Worm (Caenorhabditis elegans) whole organism, young adult: ENCODE data around the gene atf-8.

ENCODE experiments used
- B0019.2 ChIP-seq: fragments of 200-800 bp; sonication (Bioruptor generic); conservative IDR thresholded peaks from 2 replicates; pipeline ENCODE4 v1.3.6; 2022; ENCODE audit warnings: missing genetic modification reagents, missing genetic modification characterization, missing compliant biosample characterization
- F23B12.7 ChIP-seq: sonication (generic microtip); optimal IDR thresholded peaks from 2 replicates; lab custom pipeline; 2017; ENCODE audit warnings: missing genetic modification characterization, mild to moderate bottlenecking, missing compliant biosample characterization, antibody characterized with exemption, moderate library complexity; ENCODE audit not compliant: insufficient read depth
- F33H1.4 ChIP-seq: fragments of 200-800 bp; sonication (Bioruptor generic); IDR thresholded peaks from 2 replicates; pipeline ENCODE4 v1.3.6; 2022; ENCODE audit warnings: missing genetic modification reagents, missing genetic modification characterization, missing compliant biosample characterization
- F37B4.10 ChIP-seq: fragments of 200-800 bp; sonication (Bioruptor generic); IDR thresholded peaks from 2 replicates; pipeline ENCODE4 v1.3.6; 2022; ENCODE audit warnings: missing genetic modification characterization, missing compliant biosample characterization
- F57A8.1 ChIP-seq: fragments of 200-800 bp; sonication (Bioruptor generic); optimal IDR thresholded peaks from 2 replicates; lab custom pipeline; 2018; ENCODE audit warnings: mild to moderate bottlenecking, missing genetic modification characterization, moderate library complexity, missing compliant biosample characterization
- F57C9.4 ChIP-seq: sonication (generic microtip); optimal IDR thresholded peaks from 2 replicates; lab custom pipeline; 2017; ENCODE audit warnings: mild to moderate bottlenecking, missing genetic modification characterization, missing compliant biosample characterization
- ZK185.1 ChIP-seq: sonication (generic microtip); optimal IDR thresholded peaks from 2 replicates; lab custom pipeline; 2016; ENCODE audit warnings: mild to moderate bottlenecking, missing genetic modification characterization, missing compliant biosample characterization; ENCODE audit not compliant: poor library complexity, severe bottlenecking
- athp-1 ChIP-seq: sonication (generic microtip); optimal IDR thresholded peaks from 2 replicates; lab custom pipeline; 2017; ENCODE audit warnings: mild to moderate bottlenecking, missing genetic modification characterization, missing compliant biosample characterization
- attf-3 ChIP-seq: fragments of 200-800 bp; sonication (Bioruptor generic); conservative IDR thresholded peaks from 2 replicates; pipeline ENCODE4 v1.3.6; 2022; ENCODE audit warnings: missing genetic modification reagents, missing genetic modification characterization, missing compliant biosample characterization
- attf-6 ChIP-seq: fragments of 200-800 bp; sonication (Bioruptor generic); IDR thresholded peaks from 2 replicates; pipeline ENCODE4 v1.3.6; 2022; ENCODE audit warnings: missing genetic modification reagents, missing genetic modification characterization, missing compliant biosample characterization
- ceh-40 ChIP-seq: fragments of 200-800 bp; sonication (Bioruptor generic); IDR thresholded peaks from 2 replicates; pipeline ENCODE4 v1.3.6; 2022; ENCODE audit warnings: missing genetic modification characterization, missing compliant biosample characterization
- ceh-58 ChIP-seq: fragments of 200-800 bp; sonication (Bioruptor generic); IDR thresholded peaks from 2 replicates; pipeline ENCODE4 v1.3.6; 2022; ENCODE audit warnings: missing genetic modification characterization, missing compliant biosample characterization
- dox-1 ChIP-seq: fragments of 200-800 bp; sonication (Bioruptor generic); IDR thresholded peaks from 2 replicates; pipeline ENCODE4 v1.3.6; 2022; ENCODE audit warnings: missing genetic modification reagents, missing genetic modification characterization, missing compliant biosample characterization
- dpff-1 ChIP-seq: sonication (generic microtip); optimal IDR thresholded peaks from 2 replicates; lab custom pipeline; 2017; ENCODE audit warnings: mild to moderate bottlenecking, missing genetic modification characterization, missing compliant biosample characterization
- ets-4 ChIP-seq: fragments of 200-800 bp; sonication (Bioruptor generic); optimal IDR thresholded peaks from 2 replicates; lab custom pipeline; 2018; ENCODE audit warnings: mild to moderate bottlenecking, missing genetic modification characterization, missing compliant biosample characterization
- gei-17 ChIP-seq: fragments of 200-800 bp; sonication (Bioruptor generic); optimal IDR thresholded peaks from 2 replicates; lab custom pipeline; 2018; ENCODE audit warnings: mild to moderate bottlenecking, missing genetic modification characterization, missing compliant biosample characterization
- hlh-12 ChIP-seq: sonication (generic microtip); optimal IDR thresholded peaks from 2 replicates; lab custom pipeline; 2016; ENCODE audit warnings: missing genetic modification characterization, missing compliant biosample characterization
- hmg-1.2 ChIP-seq: fragments of 200-800 bp; sonication (Bioruptor generic); IDR thresholded peaks from 2 replicates; pipeline ENCODE4 v1.3.6; 2022; ENCODE audit warnings: missing genetic modification reagents, missing genetic modification characterization, missing compliant biosample characterization
- hmg-20 ChIP-seq: fragments of 200-800 bp; sonication (Bioruptor generic); IDR thresholded peaks from 2 replicates; pipeline ENCODE4 v1.3.6; 2022; ENCODE audit warnings: missing genetic modification reagents, missing genetic modification characterization, missing compliant biosample characterization
- lin-40 ChIP-seq: sonication (generic microtip); optimal IDR thresholded peaks from 2 replicates; lab custom pipeline; 2016; ENCODE audit warnings: missing genetic modification characterization, mild to moderate bottlenecking, missing compliant biosample characterization, missing genotype, missing genetic modification reagents
- lsy-27 ChIP-seq: sonication (generic microtip); optimal IDR thresholded peaks from 2 replicates; lab custom pipeline; 2017; ENCODE audit warnings: missing genetic modification characterization, mild to moderate bottlenecking, missing compliant biosample characterization, antibody characterized with exemption, missing genotype, borderline replicate concordance; ENCODE audit not compliant: insufficient read depth
- madf-3 ChIP-seq: fragments of 200-800 bp; sonication (Bioruptor generic); IDR thresholded peaks from 2 replicates; pipeline ENCODE4 v1.3.6; 2022; ENCODE audit warnings: missing genetic modification reagents, missing genetic modification characterization, missing compliant biosample characterization
- mes-4 ChIP-seq: sonication (generic microtip); optimal IDR thresholded peaks from 2 replicates; lab custom pipeline; 2016; ENCODE audit warnings: missing genotype, missing genetic modification characterization, missing compliant biosample characterization
- nhr-120 ChIP-seq: fragments of 200-800 bp; sonication (Bioruptor generic); IDR thresholded peaks from 2 replicates; pipeline ENCODE4 v1.3.6; 2022; ENCODE audit warnings: missing genetic modification characterization, missing compliant biosample characterization
- nhr-27 ChIP-seq: fragments of 200-800 bp; sonication (Bioruptor generic); optimal IDR thresholded peaks from 2 replicates; lab custom pipeline; 2018; ENCODE audit warnings: mild to moderate bottlenecking, missing genetic modification characterization, moderate library complexity, missing compliant biosample characterization
- pha-4 ChIP-seq: fragments of 150-350 bp; sonication (generic microtip); optimal IDR thresholded peaks from 2 replicates; lab custom pipeline; 2014; ENCODE audit warnings: missing biosample characterization, missing genetic modification reagents, missing genetic modification characterization
- rcor-1 ChIP-seq: fragments of 200-800 bp; sonication (Bioruptor generic); IDR thresholded peaks from 2 replicates; pipeline ENCODE4 v1.3.6; 2022; ENCODE audit warnings: missing genetic modification reagents, missing genetic modification characterization, missing compliant biosample characterization
- rec-8 ChIP-seq, 2 experiments: sonication (generic microtip); optimal IDR thresholded peaks; 2 replicates each; lab custom pipeline; 2016; ENCODE audit warnings: mild to moderate bottlenecking in 2 of 2, missing genetic modification characterization in 2 of 2, missing genetic modification reagents in 2 of 2, missing genotype in 2 of 2, missing biosample characterization in 1 of 2, missing compliant biosample characterization in 1 of 2, moderate library complexity in 1 of 2
- sdz-38 ChIP-seq: sonication (generic microtip); optimal IDR thresholded peaks from 2 replicates; lab custom pipeline; 2016; ENCODE audit warnings: missing genotype, missing genetic modification characterization, missing compliant biosample characterization
- sea-2 ChIP-seq: fragments of 200-800 bp; sonication (Bioruptor generic); IDR thresholded peaks from 2 replicates; pipeline ENCODE4 v1.3.6; 2022; ENCODE audit warnings: missing genetic modification characterization, missing compliant biosample characterization
- tbp1 ChIP-seq: fragments of 200-800 bp; sonication (Bioruptor generic); optimal IDR thresholded peaks from 2 replicates; lab custom pipeline; 2018; ENCODE audit warnings: mild to moderate bottlenecking, missing genetic modification characterization, missing compliant biosample characterization
- tbx-9 ChIP-seq: sonication (generic microtip); optimal IDR thresholded peaks from 2 replicates; lab custom pipeline; 2016; ENCODE audit warnings: borderline replicate concordance, missing genetic modification characterization, inconsistent platforms, missing compliant biosample characterization
- unc-62 ChIP-seq: fragments of 150-350 bp; optimal IDR thresholded peaks from 2 replicates; lab custom pipeline; 2014; ENCODE audit warnings: missing biosample characterization, missing genetic modification reagents, missing genetic modification characterization
- ztf-18 ChIP-seq: sonication (generic microtip); optimal IDR thresholded peaks from 2 replicates; lab custom pipeline; 2016; ENCODE audit warnings: missing genotype, mild to moderate bottlenecking, missing genetic modification characterization, missing compliant biosample characterization
- ztf-25 ChIP-seq: fragments of 200-800 bp; sonication (Bioruptor generic); IDR thresholded peaks from 2 replicates; pipeline ENCODE4 v1.3.6; 2022; ENCODE audit warnings: missing genetic modification reagents, missing genetic modification characterization, missing compliant biosample characterization
- ztf-26 ChIP-seq: sonication (generic microtip); optimal IDR thresholded peaks from 2 replicates; lab custom pipeline; 2017; ENCODE audit warnings: missing genetic modification characterization, missing compliant biosample characterization

Gene atf-8

DNA sequence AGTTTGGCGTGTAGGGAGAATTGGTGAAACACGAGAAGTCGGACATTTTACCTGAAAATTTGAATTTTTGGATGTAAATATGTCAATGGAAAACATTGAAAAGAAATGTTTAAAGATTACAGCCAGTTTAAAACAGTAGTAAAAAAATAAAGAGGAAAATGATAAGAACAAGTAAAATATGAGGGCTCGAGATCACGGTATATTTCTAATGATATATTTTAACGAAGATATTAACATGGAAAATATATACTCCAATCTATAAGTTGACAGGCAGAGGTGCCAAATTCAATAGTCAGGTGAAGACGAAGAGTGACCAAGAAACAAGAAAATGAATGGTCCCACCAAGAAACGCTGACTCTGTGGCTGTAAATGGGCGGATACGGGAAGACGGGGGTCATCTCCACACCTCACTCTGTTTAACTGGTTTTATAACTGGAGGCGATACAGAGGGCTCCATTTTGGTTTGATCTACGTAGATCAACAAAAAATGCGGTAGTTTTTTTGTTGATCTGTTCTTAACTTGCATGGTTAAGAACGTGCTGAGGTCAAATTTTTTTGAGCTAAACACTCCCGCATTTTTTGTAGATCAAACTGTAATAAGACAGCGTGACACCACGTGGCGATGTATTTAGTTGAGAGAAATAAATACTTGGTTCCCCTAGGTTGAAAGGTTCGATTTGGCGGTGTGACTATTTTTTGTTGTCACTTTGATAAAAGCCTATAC lies 14.9 kb downstream of the atf-8 start, which contains the start of gene ceh-49 (continued):
- TF ChIP-seq gei-17 (GFP tag; lab: Kevin White, UChicago): no peak

DNA sequence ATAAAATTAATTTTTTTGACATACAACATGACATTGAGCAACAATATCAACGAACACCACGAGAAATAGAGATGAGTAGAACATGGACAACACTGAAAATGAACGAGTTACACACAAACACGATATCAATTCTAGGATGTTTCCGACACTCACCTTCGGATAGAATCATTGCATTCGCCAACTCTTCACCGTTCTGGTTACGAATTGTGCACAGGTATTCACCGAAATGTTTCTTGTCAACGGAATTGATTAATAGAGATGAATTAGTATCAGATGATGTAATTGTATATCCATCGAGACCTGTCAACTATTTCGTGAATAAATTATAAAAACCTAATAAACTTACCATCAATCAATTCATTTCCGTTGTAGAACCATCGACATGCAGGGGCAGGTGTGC lies 16.3 kb downstream of the atf-8 start:
- TF ChIP-seq dpff-1 (tag; lab: Kevin White, UChicago) (no peak), lsy-27 (tag; lab: Kevin White, UChicago) (no peak), ceh-58 (GFP tag; lab: Robert Waterston, UW) (no peak), rcor-1 (no peak), madf-3 (GFP tag; lab: Robert Waterston, UW) (no peak), dox-1 (GFP tag; lab: Robert Waterston, UW) (no peak)

- no peak for TF ChIP-seq F57C9.4 (tag; lab: Kevin White, UChicago)
- TF ChIP-seq ceh-40: no peak
- no peak for TF ChIP-seq F23B12.7
- no peak for TF ChIP-seq ets-4 (GFP tag; lab: Kevin White, UChicago)
- TF ChIP-seq sea-2 (GFP tag; lab: Robert Waterston, UW): no peak
- no peak for TF ChIP-seq F57A8.1
- no peak for TF ChIP-seq tbp1 (GFP tag; lab: Kevin White, UChicago)
- TF ChIP-seq attf-6 (GFP tag; lab: Robert Waterston, UW): no peak
- no peak for TF ChIP-seq sdz-38
- no peak for TF ChIP-seq ZK185.1 (tag; lab: Kevin White, UChicago)
- no peak for TF ChIP-seq nhr-120
- TF ChIP-seq unc-62 (GFP tag; lab: Kevin White, UChicago): no peak
- TF ChIP-seq athp-1 (tag; lab: Kevin White, UChicago): no peak
- TF ChIP-seq hmg-20: no peak
- no peak for TF ChIP-seq rec-8 (tag; optimal IDR thresholded peaks at IDR 0.05; lab: Kevin White, UChicago)
- no peak for TF ChIP-seq tbx-9 (tag; lab: Kevin White, UChicago)
- TF ChIP-seq ztf-25 (GFP tag; lab: Robert Waterston, UW): no peak
- no peak for TF ChIP-seq ztf-18 (tag; lab: Kevin White, UChicago)
- TF ChIP-seq B0019.2 (GFP tag; lab: Robert Waterston, UW): no peak
Observed at ce11 chrV:6128355-6128754, 22.9 kb downstream of the atf-8 start.

- TF ChIP-seq F33H1.4 (no peak), F37B4.10 (GFP tag; lab: Robert Waterston, UW) (no peak), tbx-9 (tag; lab: Kevin White, UChicago) (no peak), mes-4 (tag; lab: Kevin White, UChicago) (no peak), ztf-26 (tag; lab: Kevin White, UChicago) (no peak), pha-4 (tag; lab: Kevin White, UChicago) (no peak), lin-40 (tag; lab: Kevin White, UChicago) (no peak), ceh-40 (no peak), hmg-1.2 (GFP tag; lab: Robert Waterston, UW) (no peak), attf-3 (GFP tag; lab: Robert Waterston, UW) (no peak), hlh-12 (tag; lab: Kevin White, UChicago) (no peak), nhr-27 (no peak)
Observed at ce11 chrV:6131100-6131499, 25.7 kb downstream of the atf-8 start, which contains the start of gene exp-2. Gene exp-2, plus strand, starts transcription at chrV:6131400.
